Worm (Caenorhabditis elegans) whole organism, L2 larva: ENCODE measurements around the gene rpn-13.

Source experiments
- R02D3.7 ChIP-seq: fragments of 150-350 bp; optimal IDR thresholded peaks from 2 replicates; lab custom pipeline; 2014; ENCODE audit warnings: missing biosample characterization, missing genetic modification characterization
- Y55F3AM.14 ChIP-seq: fragments of 200-800 bp; sonication (Bioruptor generic); optimal IDR thresholded peaks from 2 replicates; lab custom pipeline; 2018; ENCODE audit warnings: mild to moderate bottlenecking, missing genetic modification characterization, missing compliant biosample characterization
- ZK546.5 ChIP-seq: sonication (generic microtip); optimal IDR thresholded peaks from 2 replicates; lab custom pipeline; 2017; ENCODE audit warnings: missing biosample characterization, missing genetic modification characterization
- alr-1 ChIP-seq: fragments of 150-350 bp; optimal IDR thresholded peaks from 2 replicates; lab custom pipeline; 2014; ENCODE audit warnings: missing biosample characterization, missing genetic modification characterization
- ama-1 ChIP-seq: fragments of 150-350 bp; optimal IDR thresholded peaks from 2 replicates; lab custom pipeline; 2018; ENCODE audit warnings: inconsistent platforms
- blmp-1 ChIP-seq: sonication (generic microtip); optimal IDR thresholded peaks from 2 replicates; lab custom pipeline; 2017; ENCODE audit warnings: missing genetic modification characterization, mild to moderate bottlenecking, missing compliant biosample characterization, antibody characterized with exemption, moderate library complexity; ENCODE audit not compliant: insufficient read depth
- ceh-16 ChIP-seq: fragments of 150-350 bp; optimal IDR thresholded peaks from 2 replicates; lab custom pipeline; 2014; ENCODE audit warnings: missing biosample characterization, missing genetic modification characterization
- ceh-82 ChIP-seq: fragments of 150-350 bp; optimal IDR thresholded peaks from 2 replicates; lab custom pipeline; 2014; ENCODE audit warnings: missing biosample characterization, missing genetic modification characterization
- crh-2 ChIP-seq: sonication (generic microtip); optimal IDR thresholded peaks from 2 replicates; lab custom pipeline; 2017; ENCODE audit warnings: missing biosample characterization, missing genetic modification characterization
- dmd-4 ChIP-seq: sonication (generic microtip); optimal IDR thresholded peaks from 2 replicates; lab custom pipeline; 2017; ENCODE audit warnings: missing biosample characterization, missing genetic modification characterization
- elt-1 ChIP-seq: fragments of 150-350 bp; optimal IDR thresholded peaks from 2 replicates; lab custom pipeline; 2014; ENCODE audit warnings: missing biosample characterization, missing genetic modification characterization
- elt-3 ChIP-seq: sonication (generic microtip); optimal IDR thresholded peaks from 2 replicates; lab custom pipeline; 2017; ENCODE audit warnings: missing biosample characterization, missing genetic modification characterization
- fos-1 ChIP-seq: fragments of 150-350 bp; optimal IDR thresholded peaks from 2 replicates; lab custom pipeline; 2014; ENCODE audit warnings: missing biosample characterization, missing genetic modification characterization
- gmeb-1 ChIP-seq: fragments of 150-350 bp; optimal IDR thresholded peaks from 2 replicates; lab custom pipeline; 2014; ENCODE audit warnings: missing biosample characterization, missing genetic modification characterization
- lin-13 ChIP-seq: fragments of 150-350 bp; optimal IDR thresholded peaks from 2 replicates; lab custom pipeline; 2014; ENCODE audit warnings: missing biosample characterization, missing genetic modification reagents, missing genetic modification characterization
- lsy-2 ChIP-seq, 2 experiments: fragments of 150-350 bp in 1 of 2; sonication (generic microtip) in 1 of 2; optimal IDR thresholded peaks; 2 replicates each; lab custom pipeline; 2014 to 2017; ENCODE audit warnings: missing biosample characterization in 2 of 2, missing genetic modification characterization in 2 of 2
- mbf-1 ChIP-seq: sonication (generic microtip); optimal IDR thresholded peaks from 2 replicates; lab custom pipeline; 2017; ENCODE audit warnings: missing biosample characterization, missing genetic modification characterization
- mdl-1 ChIP-seq, 2 experiments: fragments of 150-350 bp in 1 of 2; sonication (generic microtip) in 1 of 2; optimal IDR thresholded peaks; 2 replicates each; lab custom pipeline; 2017; ENCODE audit warnings: missing biosample characterization in 2 of 2, missing genetic modification characterization in 2 of 2
- nhr-10 ChIP-seq: sonication (generic microtip); optimal IDR thresholded peaks from 2 replicates; lab custom pipeline; 2017; ENCODE audit warnings: missing biosample characterization, missing genetic modification characterization
- nhr-129 ChIP-seq: fragments of 150-350 bp; optimal IDR thresholded peaks from 2 replicates; lab custom pipeline; 2014; ENCODE audit warnings: missing biosample characterization, missing genetic modification characterization
- nhr-21 ChIP-seq: fragments of 150-350 bp; optimal IDR thresholded peaks from 2 replicates; lab custom pipeline; 2014; ENCODE audit warnings: missing biosample characterization, missing genetic modification characterization
- nhr-23 ChIP-seq: fragments of 150-350 bp; optimal IDR thresholded peaks from 2 replicates; lab custom pipeline; 2014; ENCODE audit warnings: missing biosample characterization, missing genetic modification reagents, missing genetic modification characterization
- nhr-25 ChIP-seq: fragments of 150-350 bp; sonication (generic microtip); optimal IDR thresholded peaks from 3 replicates; lab custom pipeline; 2014; ENCODE audit warnings: missing biosample characterization, missing genetic modification characterization
- nhr-6 ChIP-seq: fragments of 150-350 bp; optimal IDR thresholded peaks from 2 replicates; lab custom pipeline; 2014; ENCODE audit warnings: missing biosample characterization, missing genetic modification characterization
- sem-4 ChIP-seq: fragments of 150-350 bp; optimal IDR thresholded peaks from 2 replicates; lab custom pipeline; 2014; ENCODE audit warnings: missing biosample characterization, missing genetic modification reagents, missing genetic modification characterization
- skn-1 ChIP-seq: sonication (generic microtip); optimal IDR thresholded peaks from 2 replicates; lab custom pipeline; 2017; ENCODE audit warnings: missing biosample characterization, missing genetic modification characterization
- sma-3 ChIP-seq: sonication (generic microtip); optimal IDR thresholded peaks from 2 replicates; lab custom pipeline; 2016; ENCODE audit warnings: missing genetic modification reagents, missing genetic modification characterization, missing compliant biosample characterization
- sma-9 ChIP-seq, 2 experiments: fragments of 150-350 bp in 1 of 2; sonication (generic microtip) in 1 of 2; optimal IDR thresholded peaks; 2 replicates each; lab custom pipeline; 2014 to 2016; ENCODE audit warnings: missing genetic modification characterization in 2 of 2, mild to moderate bottlenecking in 1 of 2, missing biosample characterization in 1 of 2, missing compliant biosample characterization in 1 of 2, missing genetic modification reagents in 1 of 2, moderate library complexity in 1 of 2
- unc-39 ChIP-seq: fragments of 150-350 bp; optimal IDR thresholded peaks from 2 replicates; lab custom pipeline; 2014; ENCODE audit warnings: missing biosample characterization, missing genetic modification characterization
- unc-62 ChIP-seq: fragments of 150-350 bp; optimal IDR thresholded peaks from 2 replicates; lab custom pipeline; 2014; ENCODE audit warnings: missing biosample characterization, missing genetic modification reagents, missing genetic modification characterization
- zag-1 ChIP-seq: fragments of 150-350 bp; optimal IDR thresholded peaks from 2 replicates; lab custom pipeline; 2014; ENCODE audit warnings: missing biosample characterization, missing genetic modification characterization
- ztf-1 ChIP-seq: fragments of 200-800 bp; sonication (Bioruptor generic); conservative IDR thresholded peaks from 2 replicates; pipeline ENCODE4 v1.3.6; 2022; ENCODE audit warnings: missing genetic modification characterization, missing compliant biosample characterization
- ztf-11 ChIP-seq: sonication (generic microtip); optimal IDR thresholded peaks from 2 replicates; lab custom pipeline; 2017; ENCODE audit warnings: missing biosample characterization, missing genetic modification characterization
- ztf-4 ChIP-seq: fragments of 150-350 bp; optimal IDR thresholded peaks from 2 replicates; lab custom pipeline; 2014; ENCODE audit warnings: missing biosample characterization, missing genetic modification characterization

rpn-13 gene

ce11 chrIII:6344737-6345136 lies 3.0 kb upstream of the rpn-13 start (continued):
- TF ChIP-seq gmeb-1 (tag; lab: Kevin White, UChicago), result peak; percentile 75
- peak; percentile 53 for TF ChIP-seq ama-1 (lab: Kevin White, UChicago)
- no peak for TF ChIP-seq alr-1 (tag; lab: Kevin White, UChicago)
- TF ChIP-seq, all 48 proteins: peak for 27

ce11 chrIII:6343229-6343628 lies 1.5 kb upstream of the rpn-13 start, which contains the start of gene C56G2.9:
C56G2.9 (minus strand) TSS chrIII:6343329.
- TF ChIP-seq ZK546.5 (no peak), blmp-1 (tag; lab: Kevin White, UChicago) (no peak), ama-1 (lab: Kevin White, UChicago) (no peak), nhr-25 (tag; lab: Kevin White, UChicago) (no peak), R02D3.7 (no peak), nhr-23 (tag; lab: Kevin White, UChicago) (no peak), unc-39 (no peak), unc-62 (GFP tag; lab: Kevin White, UChicago) (no peak), sem-4 (no peak), ztf-4 (tag; lab: Kevin White, UChicago) (no peak), lsy-2 (tag; optimal IDR thresholded peaks at IDR 0.05; lab: Kevin White, UChicago) (no peak), fos-1 (tag; lab: Kevin White, UChicago) (no peak), crh-2 (tag; lab: Kevin White, UChicago) (no peak), gmeb-1 (tag; lab: Kevin White, UChicago) (no peak), Y55F3AM.14 (no peak)

ce11 chrIII:6339919-6340434 lies 1.8 kb downstream of the rpn-13 start, which contains the start of gene let-767:
let-767 (minus strand) TSS chrIII:6339969.
- TF ChIP-seq nhr-21 (tag; lab: Kevin White, UChicago), result no peak
- TF ChIP-seq lin-13 (GFP tag; lab: Kevin White, UChicago), result no peak
- no peak for TF ChIP-seq Y55F3AM.14
- no peak for TF ChIP-seq ama-1 (lab: Kevin White, UChicago)
- no peak for TF ChIP-seq ztf-11 (tag; lab: Kevin White, UChicago)
- TF ChIP-seq fos-1 (tag; lab: Kevin White, UChicago), result peak; percentile 35
- peak; percentile 25 for TF ChIP-seq gmeb-1 (tag; lab: Kevin White, UChicago)
- TF ChIP-seq ztf-1 (GFP tag; lab: Robert Waterston, UW), result no peak
- no peak for TF ChIP-seq R02D3.7
- TF ChIP-seq alr-1 (tag; lab: Kevin White, UChicago), result no peak
- TF ChIP-seq crh-2 (tag; lab: Kevin White, UChicago), result peak; percentile 27
- TF ChIP-seq elt-3, result no peak
- no peak for TF ChIP-seq nhr-6 (tag; lab: Kevin White, UChicago)
- TF ChIP-seq elt-1 (tag; lab: Kevin White, UChicago), result no peak
- TF ChIP-seq mdl-1 (tag; optimal IDR thresholded peaks at IDR 0.05; lab: Kevin White, UChicago), result no peak
- TF ChIP-seq skn-1 (tag; lab: Kevin White, UChicago), result no peak
- peak; percentile 6 for TF ChIP-seq sma-9 (GFP tag; optimal IDR thresholded peaks at IDR 0.05; lab: Kevin White, UChicago)
- no peak for TF ChIP-seq sma-9 (tag; optimal IDR thresholded peaks at IDR 0.05; lab: Kevin White, UChicago)
- TF ChIP-seq zag-1 (tag; lab: Kevin White, UChicago), result no peak

- no peak for TF ChIP-seq ceh-16
- no peak for TF ChIP-seq unc-39
- TF ChIP-seq elt-3, result no peak
- TF ChIP-seq mbf-1 (tag; lab: Kevin White, UChicago), result no peak
- no peak for TF ChIP-seq sma-3
- no peak for TF ChIP-seq skn-1 (tag; lab: Kevin White, UChicago)
- TF ChIP-seq alr-1 (tag; lab: Kevin White, UChicago), result no peak
- no peak for TF ChIP-seq ceh-82
- no peak for TF ChIP-seq sma-9 (GFP tag; optimal IDR thresholded peaks at IDR 0.05; lab: Kevin White, UChicago)
- TF ChIP-seq sma-9 (tag; optimal IDR thresholded peaks at IDR 0.05; lab: Kevin White, UChicago), result no peak
- TF ChIP-seq ZK546.5, result no peak
- no peak for TF ChIP-seq dmd-4 (tag; lab: Kevin White, UChicago)
- TF ChIP-seq zag-1 (tag; lab: Kevin White, UChicago), result no peak
- TF ChIP-seq Y55F3AM.14, result no peak
- no peak for TF ChIP-seq nhr-6 (tag; lab: Kevin White, UChicago)
- TF ChIP-seq nhr-25 (tag; lab: Kevin White, UChicago), result no peak
- TF ChIP-seq nhr-10 (tag; lab: Kevin White, UChicago), result no peak
- no peak for TF ChIP-seq fos-1 (tag; lab: Kevin White, UChicago)
- no peak for TF ChIP-seq nhr-129 (tag; lab: Kevin White, UChicago)
- TF ChIP-seq, all 48 proteins: peak for 0
Observed at ce11 chrIII:6334364-6334763, 7.4 kb downstream of the rpn-13 start.
